Worm (Caenorhabditis elegans): ENCODE data around the gene srbc-67.

ce11 chrV:3552740-3553469, 11.9 kb upstream of the srbc-67 start, which contains the start of gene T24A6.20:
- TF ChIP-seq nhr-11 (tag; optimal IDR thresholded peaks at IDR 0.05): no peak
- TF ChIP-seq Y105C5A.15 (GFP tag; IDR thresholded peaks at IDR 0.05): no peak
- TF ChIP-seq snpc-4 (tag; optimal IDR thresholded peaks at IDR 0.05): no peak
- no peak for TF ChIP-seq zfp-3 (GFP tag; conservative IDR thresholded peaks at IDR 0.05)
- TF ChIP-seq snpc-1.2 (GFP tag; IDR thresholded peaks at IDR 0.05): no peak
- no peak for TF ChIP-seq egl-27 (tag; optimal IDR thresholded peaks at IDR 0.05)
